Fruit fly (Drosophila melanogaster) whole organism, prepupa: Measurements from ENCODE around the gene ome.

Experiments used
- Blimp-1 ChIP-seq: fragments of 200-800 bp; sonication (Bioruptor generic); optimal IDR thresholded peaks from 3 replicates; lab custom pipeline; 2017; ENCODE audit warnings: missing biosample characterization, missing genetic modification characterization, mild to moderate bottlenecking, moderate library complexity, missing genetic modification reagents
- CG10631 ChIP-seq: fragments of 200-800 bp; sonication (Bioruptor generic); optimal IDR thresholded peaks from 2 replicates; lab custom pipeline; 2016; ENCODE audit warnings: missing biosample characterization, missing genetic modification characterization
- CG10669 ChIP-seq: fragments of 200-800 bp; sonication (Bioruptor generic); optimal IDR thresholded peaks from 3 replicates; lab custom pipeline; 2018; ENCODE audit warnings: missing biosample characterization, mild to moderate bottlenecking, missing genetic modification characterization, moderate library complexity
- CG11762 ChIP-seq: fragments of 200-800 bp; sonication (Bioruptor generic); optimal IDR thresholded peaks from 3 replicates; lab custom pipeline; 2016; ENCODE audit warnings: missing biosample characterization, missing genetic modification characterization; ENCODE audit not compliant: insufficient read depth
- CG11902 ChIP-seq: fragments of 200-800 bp; sonication (Bioruptor generic); optimal IDR thresholded peaks from 3 replicates; lab custom pipeline; 2016; ENCODE audit warnings: missing biosample characterization, missing genetic modification characterization
- CG1621 ChIP-seq: fragments of 200-800 bp; sonication (Bioruptor generic); optimal IDR thresholded peaks from 3 replicates; lab custom pipeline; 2018; ENCODE audit warnings: missing biosample characterization, mild to moderate bottlenecking, missing genetic modification characterization
- CG3032 ChIP-seq: fragments of 200-800 bp; optimal IDR thresholded peaks from 2 replicates; lab custom pipeline; 2019; ENCODE audit warnings: missing biosample characterization, mild to moderate bottlenecking, missing genetic modification characterization, moderate library complexity
- CG31627 ChIP-seq: fragments of 200-800 bp; sonication (Bioruptor generic); optimal IDR thresholded peaks from 3 replicates; lab custom pipeline; 2016; ENCODE audit warnings: missing biosample characterization, missing genetic modification characterization
- CG32006 ChIP-seq: fragments of 200-800 bp; sonication (Bioruptor generic); optimal IDR thresholded peaks from 3 replicates; lab custom pipeline; 2017; ENCODE audit warnings: missing biosample characterization, mild to moderate bottlenecking, missing genetic modification characterization
- CG34406 ChIP-seq: fragments of 200-800 bp; sonication (Bioruptor generic); optimal IDR thresholded peaks from 3 replicates; lab custom pipeline; 2016; ENCODE audit warnings: missing biosample characterization, missing genetic modification characterization
- CG4318 ChIP-seq: fragments of 200-800 bp; sonication (Bioruptor generic); optimal IDR thresholded peaks from 3 replicates; lab custom pipeline; 2017; ENCODE audit warnings: missing biosample characterization, mild to moderate bottlenecking, missing genetic modification characterization
- CG6163 ChIP-seq: fragments of 200-800 bp; sonication (Bioruptor generic); IDR thresholded peaks from 3 replicates; pipeline ENCODE4 v1.3.6; 2022; ENCODE audit warnings: missing biosample characterization, missing genetic modification characterization
- CG6276 ChIP-seq: fragments of 200-800 bp; sonication (Bioruptor generic); optimal IDR thresholded peaks from 2 replicates; lab custom pipeline; 2017; ENCODE audit warnings: missing biosample characterization, mild to moderate bottlenecking, missing genetic modification characterization
- CG6792 ChIP-seq: fragments of 200-800 bp; sonication (Bioruptor generic); optimal IDR thresholded peaks from 3 replicates; lab custom pipeline; 2016; ENCODE audit warnings: missing biosample characterization, missing genetic modification characterization
- CG6808 ChIP-seq: fragments of 200-800 bp; sonication (Bioruptor generic); optimal IDR thresholded peaks from 3 replicates; lab custom pipeline; 2017; ENCODE audit warnings: missing biosample characterization, missing genetic modification characterization, mild to moderate bottlenecking, moderate library complexity, missing genetic modification reagents
- CG6854 ChIP-seq: fragments of 200-800 bp; sonication (Bioruptor generic); optimal IDR thresholded peaks from 2 replicates; lab custom pipeline; 2017; ENCODE audit warnings: missing biosample characterization, mild to moderate bottlenecking, missing genetic modification characterization
- CG8119 ChIP-seq: fragments of 200-800 bp; sonication (Bioruptor generic); IDR thresholded peaks from 3 replicates; pipeline ENCODE4 v1.3.6; 2022; ENCODE audit warnings: missing biosample characterization, missing genetic modification characterization
- CG8319 ChIP-seq: fragments of 200-800 bp; sonication (Bioruptor generic); optimal IDR thresholded peaks from 3 replicates; lab custom pipeline; 2016; ENCODE audit warnings: missing biosample characterization, missing genetic modification characterization
- CG8632 ChIP-seq: fragments of 200-800 bp; sonication (Bioruptor generic); optimal IDR thresholded peaks from 3 replicates; lab custom pipeline; 2016; ENCODE audit warnings: missing biosample characterization, missing genetic modification characterization
- CG9139 ChIP-seq: fragments of 200-800 bp; sonication (Bioruptor generic); optimal IDR thresholded peaks from 3 replicates; lab custom pipeline; 2017; ENCODE audit warnings: missing biosample characterization, mild to moderate bottlenecking, missing genetic modification characterization
- Eip75B ChIP-seq: fragments of 200-800 bp; sonication (Bioruptor generic); optimal IDR thresholded peaks from 3 replicates; lab custom pipeline; 2016; ENCODE audit warnings: missing biosample characterization, missing genetic modification characterization
- Eip78C ChIP-seq: fragments of 200-800 bp; sonication (Bioruptor generic); peaks from one replicate; lab custom pipeline; 2016; ENCODE audit warnings: missing biosample characterization, missing genetic modification characterization
- Eip93F ChIP-seq: fragments of 200-800 bp; sonication (Bioruptor generic); optimal IDR thresholded peaks from 2 replicates; lab custom pipeline; 2016; ENCODE audit warnings: missing biosample characterization, mild to moderate bottlenecking, missing genetic modification characterization
- Ets21C ChIP-seq: fragments of 200-800 bp; sonication (Bioruptor generic); optimal IDR thresholded peaks from 3 replicates; lab custom pipeline; 2016; ENCODE audit warnings: missing biosample characterization, missing genetic modification characterization
- Ets96B ChIP-seq: fragments of 200-800 bp; optimal IDR thresholded peaks from 2 replicates; lab custom pipeline; 2019; ENCODE audit warnings: missing biosample characterization, mild to moderate bottlenecking, missing genetic modification characterization, moderate library complexity
- Gug ChIP-seq: fragments of 200-800 bp; sonication (Bioruptor generic); IDR thresholded peaks from 2 replicates; pipeline ENCODE4 v1.3.6; 2022; ENCODE audit warnings: missing biosample characterization, missing genetic modification characterization
- Hr38 ChIP-seq: sonication (Bioruptor generic); optimal IDR thresholded peaks from 2 replicates; lab custom pipeline; 2016; ENCODE audit warnings: missing biosample characterization, missing genetic modification characterization
- Hr39 ChIP-seq: fragments of 200-800 bp; sonication (Bioruptor generic); optimal IDR thresholded peaks from 2 replicates; lab custom pipeline; 2016; ENCODE audit warnings: missing biosample characterization, missing genetic modification characterization
- Hr4 ChIP-seq: fragments of 200-800 bp; sonication (Bioruptor generic); optimal IDR thresholded peaks from 3 replicates; lab custom pipeline; 2016; ENCODE audit warnings: missing biosample characterization, missing genetic modification characterization
- Lpt ChIP-seq: fragments of 200-800 bp; sonication (Bioruptor generic); optimal IDR thresholded peaks from 3 replicates; lab custom pipeline; 2016; ENCODE audit warnings: missing biosample characterization, missing genetic modification characterization
- Met ChIP-seq: fragments of 200-800 bp; sonication (Bioruptor generic); optimal IDR thresholded peaks from 3 replicates; lab custom pipeline; 2016; ENCODE audit warnings: missing biosample characterization, missing genetic modification characterization
- OdsH ChIP-seq: fragments of 200-800 bp; sonication (Bioruptor generic); optimal IDR thresholded peaks from 3 replicates; lab custom pipeline; 2016; ENCODE audit warnings: missing biosample characterization, missing genetic modification characterization
- Smox ChIP-seq: fragments of 200-800 bp; sonication (Bioruptor generic); optimal IDR thresholded peaks from 3 replicates; lab custom pipeline; 2016; ENCODE audit warnings: missing biosample characterization, missing genetic modification characterization
- Sox102F ChIP-seq: fragments of 200-800 bp; sonication (Bioruptor generic); optimal IDR thresholded peaks from 2 replicates; lab custom pipeline; 2016; ENCODE audit warnings: missing biosample characterization, mild to moderate bottlenecking, missing genetic modification characterization
- Sox14 ChIP-seq: fragments of 200-800 bp; sonication (Bioruptor generic); optimal IDR thresholded peaks from 3 replicates; lab custom pipeline; 2016; ENCODE audit warnings: missing biosample characterization, missing genetic modification characterization
- Sox15 ChIP-seq: fragments of 200-800 bp; sonication (Bioruptor generic); optimal IDR thresholded peaks from 3 replicates; lab custom pipeline; 2016; ENCODE audit warnings: missing biosample characterization, missing genetic modification characterization
- achi ChIP-seq: fragments of 200-800 bp; sonication (Bioruptor generic); optimal IDR thresholded peaks from 3 replicates; lab custom pipeline; 2016; ENCODE audit warnings: missing biosample characterization, missing genetic modification characterization
- acj6 ChIP-seq: fragments of 200-800 bp; sonication (Bioruptor generic); optimal IDR thresholded peaks from 3 replicates; lab custom pipeline; 2016; ENCODE audit warnings: missing biosample characterization, missing genetic modification characterization
- cyc ChIP-seq: fragments of 200-800 bp; sonication (Bioruptor generic); optimal IDR thresholded peaks from 3 replicates; lab custom pipeline; 2016; ENCODE audit warnings: missing biosample characterization, missing genetic modification characterization
- dac ChIP-seq: fragments of 200-800 bp; sonication (Bioruptor generic); optimal IDR thresholded peaks from 2 replicates; lab custom pipeline; 2017; ENCODE audit warnings: missing biosample characterization, mild to moderate bottlenecking, missing genetic modification characterization
- dsx ChIP-seq: fragments of 200-800 bp; optimal IDR thresholded peaks from 3 replicates; lab custom pipeline; 2019; ENCODE audit warnings: missing biosample characterization, mild to moderate bottlenecking, missing genetic modification characterization, moderate library complexity; ENCODE audit not compliant: poor library complexity, severe bottlenecking
- eg ChIP-seq: fragments of 200-800 bp; sonication (Bioruptor generic); IDR thresholded peaks from 3 replicates; pipeline ENCODE4 v1.3.6; 2022; ENCODE audit warnings: missing biosample characterization, missing genetic modification characterization
- esn ChIP-seq: fragments of 200-800 bp; sonication (Bioruptor generic); optimal IDR thresholded peaks from 2 replicates; lab custom pipeline; 2016; ENCODE audit warnings: missing biosample characterization, mild to moderate bottlenecking, missing genetic modification characterization, moderate library complexity
- fd59A ChIP-seq: fragments of 200-800 bp; sonication (Bioruptor generic); optimal IDR thresholded peaks from 2 replicates; lab custom pipeline; 2017; ENCODE audit warnings: missing biosample characterization, mild to moderate bottlenecking, missing genetic modification characterization, missing genetic modification reagents
- fd85E ChIP-seq: fragments of 200-800 bp; sonication (Bioruptor generic); optimal IDR thresholded peaks from 3 replicates; lab custom pipeline; 2016; ENCODE audit warnings: missing biosample characterization, missing genetic modification characterization
- fkh ChIP-seq: fragments of 200-800 bp; sonication (Bioruptor generic); optimal IDR thresholded peaks from 3 replicates; lab custom pipeline; 2017; ENCODE audit warnings: missing biosample characterization, mild to moderate bottlenecking, missing genetic modification characterization, moderate library complexity
- lz ChIP-seq: fragments of 200-800 bp; sonication (Bioruptor generic); optimal IDR thresholded peaks from 3 replicates; lab custom pipeline; 2016; ENCODE audit warnings: missing biosample characterization, missing genetic modification characterization
- salr ChIP-seq, 2 experiments: fragments of 200-800 bp; sonication (Bioruptor generic); optimal IDR thresholded peaks; 3 replicates each; lab custom pipeline; 2016 to 2018; ENCODE audit warnings: missing biosample characterization in 2 of 2, missing genetic modification characterization in 2 of 2, mild to moderate bottlenecking in 1 of 2
- ss ChIP-seq, 2 experiments: fragments of 200-800 bp; sonication (Bioruptor generic); optimal IDR thresholded peaks; 2 replicates in 1 of 2; 3 replicates in 1 of 2; lab custom pipeline; 2017 to 2018; ENCODE audit warnings: mild to moderate bottlenecking in 2 of 2, missing biosample characterization in 2 of 2, missing genetic modification characterization in 2 of 2, moderate library complexity in 1 of 2
- svp ChIP-seq: fragments of 200-800 bp; sonication (Bioruptor generic); peaks from one replicate; lab custom pipeline; 2016; ENCODE audit warnings: missing biosample characterization, missing genetic modification characterization
- topi ChIP-seq: fragments of 200-800 bp; sonication (Bioruptor generic); optimal IDR thresholded peaks from 3 replicates; lab custom pipeline; 2016; ENCODE audit warnings: missing biosample characterization, missing genetic modification characterization

ome gene

dm6 chr3L:14672387-14673110 is at the start of gene ome, which contains the start of gene CG43121:
ome (plus strand) TSS chr3L:14672839.
CG43121 (minus strand) TSS chr3L:14672437.
- TF ChIP-seq cyc (GFP tag; lab: Kevin White, UChicago) (no peak), CG11902 (GFP tag; lab: Kevin White, UChicago) (no peak), fd85E (GFP tag; lab: Kevin White, UChicago) (no peak), CG10631 (GFP tag; lab: Kevin White, UChicago) (no peak), CG34406 (GFP tag; lab: Kevin White, UChicago) (peak; percentile 46), CG11762 (GFP tag; lab: Kevin White, UChicago) (no peak), CG32006 (GFP tag; lab: Kevin White, UChicago) (peak; percentile 36), CG31627 (no peak), CG6276 (GFP tag; lab: Kevin White, UChicago) (no peak), CG6163 (GFP tag; lab: Robert Waterston, UW) (peak; percentile 79), Smox (GFP tag; lab: Kevin White, UChicago) (no peak), acj6 (GFP tag; lab: Kevin White, UChicago) (no peak), Eip78C (GFP tag; lab: Kevin White, UChicago) (peak; percentile 73), topi (GFP tag; lab: Kevin White, UChicago) (peak; percentile 5), Gug (GFP tag; lab: Robert Waterston, UW) (0 out of 2 replicates have a peak, but pooled peaks have one; percentile 26), salr (GFP tag; optimal IDR thresholded peaks at IDR 0.05; lab: Kevin White, UChicago) (peak; percentile 8 to 11), CG6808 (GFP tag; lab: Kevin White, UChicago) (peak; percentile 19), dac (GFP tag; lab: Kevin White, UChicago) (no peak), Ets96B (tag; lab: Kevin White, UChicago) (no peak), esn (GFP tag; lab: Kevin White, UChicago) (peak; percentile 54), achi (no peak), Sox102F (peak; percentile 31), Lpt (GFP tag; lab: Kevin White, UChicago) (no peak), Met (GFP tag; lab: Kevin White, UChicago) (peak; percentile 46), CG10669 (GFP tag; lab: Kevin White, UChicago) (peak; percentile 19), CG6792 (GFP tag; lab: Kevin White, UChicago) (peak; percentile 22), CG9139 (no peak), Eip93F (GFP tag; lab: Kevin White, UChicago) (no peak), svp (GFP tag; lab: Kevin White, UChicago) (peak; percentile 85), CG8632 (peak; percentile 17), OdsH (GFP tag; lab: Kevin White, UChicago) (peak; percentile 11), CG6854 (GFP tag; lab: Kevin White, UChicago) (peak; percentile 39), lz (GFP tag; lab: Kevin White, UChicago) (peak; percentile 22), Eip75B (peak; percentile 2), eg (GFP tag; lab: Robert Waterston, UW) (0 out of 3 replicates have a peak, but pooled peaks have one; percentile 58), CG8319 (GFP tag; lab: Kevin White, UChicago) (no peak), fkh (GFP tag; lab: Kevin White, UChicago) (peak; percentile 89), dsx (no peak), CG3032 (tag; lab: Kevin White, UChicago) (no peak), Hr4 (GFP tag; lab: Kevin White, UChicago) (peak; percentile 18), Sox15 (GFP tag; lab: Kevin White, UChicago) (no peak), Hr38 (GFP tag; lab: Kevin White, UChicago) (no peak), Hr39 (GFP tag; lab: Kevin White, UChicago) (no peak), CG1621 (tag; lab: Kevin White, UChicago) (peak; percentile 38), CG8119 (no peak), fd59A (no peak), Ets21C (GFP tag; lab: Kevin White, UChicago) (no peak), Blimp-1 (GFP tag; lab: Kevin White, UChicago) (peak; percentile 69), ss (GFP tag; optimal IDR thresholded peaks at IDR 0.05; lab: Kevin White, UChicago) (peak in 1 of 2 experiments; percentile 57), Sox14 (GFP tag; lab: Kevin White, UChicago) (peak; percentile 9), CG4318 (GFP tag; lab: Kevin White, UChicago) (no peak)
